Worm (Caenorhabditis elegans) whole organism, L4 larva: ENCODE measurements around the gene F28F9.3.

ENCODE experiments used
- F49E8.2 ChIP-seq: sonication (generic microtip); optimal IDR thresholded peaks from 2 replicates; lab custom pipeline; 2016; ENCODE audit warnings: missing compliant biosample characterization, mild to moderate bottlenecking, missing genetic modification characterization, borderline replicate concordance
- R02D3.7 ChIP-seq: fragments of 150-350 bp; sonication (generic microtip); optimal IDR thresholded peaks from 3 replicates; lab custom pipeline; 2014; ENCODE audit warnings: missing biosample characterization, missing genetic modification characterization
- Y48G9A.11 ChIP-seq: fragments of 200-800 bp; sonication (Bioruptor generic); IDR thresholded peaks from 2 replicates; pipeline ENCODE4 v1.3.6; 2022; ENCODE audit warnings: missing genetic modification reagents, missing genetic modification characterization, missing compliant biosample characterization
- Y5F2A.4 ChIP-seq: fragments of 200-800 bp; sonication (Bioruptor generic); optimal IDR thresholded peaks from 2 replicates; lab custom pipeline; 2018; ENCODE audit warnings: mild to moderate bottlenecking, missing genetic modification characterization, missing compliant biosample characterization
- aha-1 ChIP-seq: fragments of 150-350 bp; peaks from one replicate; lab custom pipeline; 2014; ENCODE audit warnings: missing biosample characterization, missing genetic modification characterization
- aly-2 ChIP-seq: sonication (generic microtip); optimal IDR thresholded peaks from 2 replicates; lab custom pipeline; 2018; ENCODE audit warnings: missing biosample characterization, missing genetic modification characterization
- arid-1 ChIP-seq: fragments of 200-800 bp; sonication (Bioruptor generic); conservative IDR thresholded peaks from 2 replicates; pipeline ENCODE4 v1.3.6; 2022; ENCODE audit warnings: missing genetic modification reagents, missing genetic modification characterization, missing compliant biosample characterization
- ceh-28 ChIP-seq: fragments of 150-350 bp; optimal IDR thresholded peaks from 2 replicates; lab custom pipeline; 2014; ENCODE audit warnings: missing biosample characterization, missing genetic modification reagents, missing genetic modification characterization
- ceh-32 ChIP-seq: sonication (generic microtip); optimal IDR thresholded peaks from 2 replicates; lab custom pipeline; 2016; ENCODE audit warnings: mild to moderate bottlenecking, missing genetic modification characterization, missing compliant biosample characterization; ENCODE audit not compliant: poor library complexity
- ceh-44 ChIP-seq: fragments of 200-800 bp; sonication (Bioruptor generic); IDR thresholded peaks from 2 replicates; pipeline ENCODE4 v1.3.6; 2022; ENCODE audit warnings: missing genetic modification reagents, missing genetic modification characterization, missing compliant biosample characterization
- ceh-62 ChIP-seq: sonication (generic microtip); optimal IDR thresholded peaks from 2 replicates; lab custom pipeline; 2017; ENCODE audit warnings: missing biosample characterization, missing genetic modification characterization
- daf-16 ChIP-seq, 3 experiments: sonication (generic microtip); optimal IDR thresholded peaks; 2 replicates each; lab custom pipeline; 2016 to 2017; ENCODE audit warnings: missing genetic modification characterization in 3 of 3, missing genetic modification reagents in 3 of 3, mild to moderate bottlenecking in 2 of 3, missing compliant biosample characterization in 2 of 3, missing biosample characterization in 1 of 3, moderate library complexity in 1 of 3
- daf-19 ChIP-seq: fragments of 200-800 bp; sonication (Bioruptor generic); conservative IDR thresholded peaks from 2 replicates; pipeline ENCODE4 v1.3.6; 2022; ENCODE audit warnings: missing genetic modification characterization, missing compliant biosample characterization
- dpl-1 ChIP-seq: fragments of 150-350 bp; optimal IDR thresholded peaks from 2 replicates; lab custom pipeline; 2014; ENCODE audit warnings: missing biosample characterization, missing genetic modification reagents, missing genetic modification characterization
- duxl-1 ChIP-seq: sonication (generic microtip); optimal IDR thresholded peaks from 2 replicates; lab custom pipeline; 2016; ENCODE audit warnings: mild to moderate bottlenecking, missing genetic modification characterization, moderate library complexity, missing compliant biosample characterization; ENCODE audit not compliant: poor library complexity
- gei-8 ChIP-seq: fragments of 200-800 bp; sonication (Bioruptor generic); optimal IDR thresholded peaks from 2 replicates; lab custom pipeline; 2018; ENCODE audit warnings: mild to moderate bottlenecking, missing genetic modification characterization, missing compliant biosample characterization
- hlh-30 ChIP-seq: sonication (generic microtip); optimal IDR thresholded peaks from 2 replicates; lab custom pipeline; 2017; ENCODE audit warnings: antibody characterized with exemption, mild to moderate bottlenecking, missing genetic modification characterization, missing compliant biosample characterization; ENCODE audit not compliant: insufficient read depth
- lin-13 ChIP-seq: fragments of 150-350 bp; optimal IDR thresholded peaks from 2 replicates; lab custom pipeline; 2014; ENCODE audit warnings: missing biosample characterization, missing genetic modification reagents, missing genetic modification characterization
- lin-39 ChIP-seq: fragments of 150-350 bp; optimal IDR thresholded peaks from 2 replicates; lab custom pipeline; 2014; ENCODE audit warnings: missing biosample characterization, missing genetic modification reagents, missing genetic modification characterization
- lir-3 ChIP-seq: sonication (generic microtip); optimal IDR thresholded peaks from 2 replicates; lab custom pipeline; 2016; ENCODE audit warnings: mild to moderate bottlenecking, missing genetic modification characterization, missing compliant biosample characterization
- lsy-2 ChIP-seq, 2 experiments: fragments of 150-350 bp in 1 of 2; sonication (generic microtip) in 1 of 2; optimal IDR thresholded peaks; 2 replicates each; lab custom pipeline; 2014 to 2017; ENCODE audit warnings: missing biosample characterization in 2 of 2, missing genetic modification characterization in 2 of 2
- mep-1 ChIP-seq: fragments of 150-350 bp; sonication (generic microtip); optimal IDR thresholded peaks from 3 replicates; lab custom pipeline; 2014; ENCODE audit warnings: missing biosample characterization, missing genetic modification characterization
- mes-2 ChIP-seq: sonication (generic microtip); optimal IDR thresholded peaks from 2 replicates; lab custom pipeline; 2016; ENCODE audit warnings: missing genotype, mild to moderate bottlenecking, missing genetic modification characterization, missing compliant biosample characterization; ENCODE audit not compliant: poor library complexity, severe bottlenecking
- nhr-10 ChIP-seq: fragments of 150-350 bp; optimal IDR thresholded peaks from 2 replicates; lab custom pipeline; 2014; ENCODE audit warnings: missing biosample characterization, missing genetic modification characterization
- nhr-111 ChIP-seq: fragments of 200-800 bp; sonication (Bioruptor generic); optimal IDR thresholded peaks from 2 replicates; lab custom pipeline; 2018; ENCODE audit warnings: mild to moderate bottlenecking, missing genetic modification characterization, missing compliant biosample characterization
- nhr-28 ChIP-seq: fragments of 150-350 bp; optimal IDR thresholded peaks from 2 replicates; lab custom pipeline; 2014; ENCODE audit warnings: missing biosample characterization, missing genetic modification characterization
- nhr-77 ChIP-seq: fragments of 150-350 bp; optimal IDR thresholded peaks from 2 replicates; lab custom pipeline; 2014; ENCODE audit warnings: missing biosample characterization, missing genetic modification characterization
- saeg-2 ChIP-seq: fragments of 200-800 bp; sonication (Bioruptor generic); IDR thresholded peaks from 2 replicates; pipeline ENCODE4 v1.3.6; 2022; ENCODE audit warnings: missing genetic modification reagents, missing genetic modification characterization, missing compliant biosample characterization
- set-16 ChIP-seq: fragments of 200-800 bp; sonication (Bioruptor generic); IDR thresholded peaks from 2 replicates; pipeline ENCODE4 v1.3.6; 2022; ENCODE audit warnings: missing genetic modification reagents, missing genetic modification characterization, missing compliant biosample characterization
- skn-1 ChIP-seq: fragments of 150-350 bp; optimal IDR thresholded peaks from 2 replicates; lab custom pipeline; 2014; ENCODE audit warnings: missing biosample characterization, missing genetic modification characterization
- snpc-4 ChIP-seq: fragments of 150-350 bp; optimal IDR thresholded peaks from 2 replicates; lab custom pipeline; 2014; ENCODE audit warnings: missing biosample characterization, missing genetic modification characterization
- unc-39 ChIP-seq: sonication (generic microtip); optimal IDR thresholded peaks from 2 replicates; lab custom pipeline; 2017; ENCODE audit warnings: missing biosample characterization, missing genetic modification characterization
- unc-62 ChIP-seq, 3 experiments: fragments of 150-350 bp in 1 of 3; sonication (generic microtip); optimal IDR thresholded peaks in 2 of 3; peaks in 1 of 3; 1 replicate in 1 of 3; 2 replicates in 2 of 3; lab custom pipeline; 2014 to 2017; ENCODE audit warnings: missing biosample characterization in 3 of 3, missing genetic modification characterization in 3 of 3, missing genetic modification reagents in 3 of 3, missing genotype in 1 of 3
- zfp-3 ChIP-seq: fragments of 200-800 bp; sonication (Bioruptor generic); conservative IDR thresholded peaks from 2 replicates; pipeline ENCODE4 v1.3.6; 2022; ENCODE audit warnings: missing genetic modification reagents, missing genetic modification characterization, missing compliant biosample characterization
- zip-11 ChIP-seq: fragments of 200-800 bp; sonication (Bioruptor generic); IDR thresholded peaks from 2 replicates; pipeline ENCODE4 v1.3.6; 2022; ENCODE audit warnings: missing genetic modification characterization, missing compliant biosample characterization

F28F9.3 gene

DNA sequence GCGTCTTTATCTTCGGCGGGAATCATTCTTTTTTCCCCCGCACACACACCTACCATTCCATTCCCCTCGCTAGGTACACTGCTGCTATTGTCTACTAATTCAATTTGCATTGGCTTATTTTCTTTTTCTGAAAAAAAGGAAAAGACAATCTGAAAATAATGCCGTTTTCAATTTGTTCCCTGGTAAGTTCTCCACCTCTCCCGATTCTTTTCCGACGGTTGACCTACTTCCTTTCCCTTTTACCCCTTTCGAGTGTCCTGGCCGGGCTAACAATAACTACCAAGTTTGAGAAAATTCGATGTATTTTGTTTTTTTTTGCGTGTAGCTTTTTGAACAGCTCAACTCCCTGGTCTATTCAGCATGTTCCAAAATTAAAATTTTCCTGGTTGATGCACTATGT is 40.6 kb downstream of the F28F9.3 start, which contains the start of gene F37C4.4:
TSS of gene F37C4.4 (plus strand) at position 58 of the 400 bp plus-strand sequence.
- TF ChIP-seq skn-1 (tag; lab: Kevin White, UChicago) (no peak), aha-1 (tag; lab: Kevin White, UChicago) (peak; percentile 54), unc-62 (GFP tag; optimal IDR thresholded peaks at IDR 0.05 in 1 of 2; lab: Kevin White, UChicago) (peak in 1 of 2 experiments; percentile 36), unc-62 (tag; optimal IDR thresholded peaks at IDR 0.05; lab: Kevin White, UChicago) (no peak), unc-39 (tag; lab: Kevin White, UChicago) (no peak)
- TF ChIP-seq, all 104 proteins: peak for 2

- no peak for TF ChIP-seq saeg-2
- no peak for TF ChIP-seq nhr-111 (GFP tag; lab: Kevin White, UChicago)
- TF ChIP-seq daf-16 (GFP tag; optimal IDR thresholded peaks at IDR 0.05; lab: Kevin White, UChicago): no peak
- TF ChIP-seq daf-16 (tag; optimal IDR thresholded peaks at IDR 0.05; lab: Kevin White, UChicago): no peak
- TF ChIP-seq Y48G9A.11 (GFP tag; lab: Robert Waterston, UW): no peak
- no peak for TF ChIP-seq mes-2 (tag; lab: Kevin White, UChicago)
- TF ChIP-seq nhr-77 (tag; lab: Kevin White, UChicago): no peak
- TF ChIP-seq duxl-1 (tag; lab: Kevin White, UChicago): no peak
- no peak for TF ChIP-seq R02D3.7 (tag; lab: Kevin White, UChicago)
- no peak for TF ChIP-seq snpc-4 (tag; lab: Kevin White, UChicago)
- no peak for TF ChIP-seq ceh-32
Observed at ce11 chrIV:3869875-3870274, 43.2 kb downstream of the F28F9.3 start.

DNA sequence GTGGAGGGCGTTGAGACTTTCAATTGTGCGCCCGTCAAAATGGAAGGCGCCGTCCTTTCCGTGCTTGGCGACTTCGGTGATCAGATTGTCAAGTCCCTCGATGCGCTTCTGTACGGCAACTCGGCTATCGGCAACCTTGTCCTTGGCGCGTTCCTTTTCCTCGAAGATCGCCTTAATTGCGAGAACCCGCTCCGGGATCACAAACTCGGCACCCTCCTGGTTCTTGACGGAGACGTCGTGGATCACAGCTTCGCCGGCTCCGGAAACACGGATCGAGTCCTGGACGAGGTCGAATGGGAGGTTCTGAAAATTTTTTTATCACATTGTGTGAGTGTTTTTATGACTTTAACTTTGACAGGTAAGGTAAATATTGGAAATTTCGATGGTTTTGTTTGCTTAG is 46.5 kb downstream of the F28F9.3 start:
- 0 out of 2 replicates have a peak, but pooled peaks have one; percentile 12 for TF ChIP-seq zfp-3
- peak in 1 of 2 experiments; percentile 81 for TF ChIP-seq unc-62 (GFP tag; optimal IDR thresholded peaks at IDR 0.05 in 1 of 2; lab: Kevin White, UChicago)
- TF ChIP-seq unc-62 (tag; optimal IDR thresholded peaks at IDR 0.05; lab: Kevin White, UChicago): no peak
- TF ChIP-seq set-16: peak; percentile 81
- no peak for TF ChIP-seq nhr-10

ce11 chrIV:3873706-3874105 is 47.0 kb downstream of the F28F9.3 start, which contains the start of gene F37C4.5:
Gene F37C4.5 (minus strand): TSS chrIV:3873806.
- TF ChIP-seq hlh-30 (tag; lab: Kevin White, UChicago) (no peak), aly-2 (no peak), zip-11 (no peak), ceh-28 (tag; lab: Kevin White, UChicago) (no peak), arid-1 (no peak), lsy-2 (tag; optimal IDR thresholded peaks at IDR 0.05; lab: Kevin White, UChicago) (no peak), mep-1 (no peak), ceh-44 (no peak), lin-39 (tag; lab: Kevin White, UChicago) (no peak), lir-3 (tag; lab: Kevin White, UChicago) (no peak), gei-8 (GFP tag; lab: Kevin White, UChicago) (no peak), Y5F2A.4 (GFP tag; lab: Kevin White, UChicago) (no peak), daf-19 (no peak), ceh-62 (tag; lab: Kevin White, UChicago) (no peak), lin-13 (no peak), F49E8.2 (tag; lab: Kevin White, UChicago) (no peak), nhr-28 (tag; lab: Kevin White, UChicago) (no peak), dpl-1 (no peak)
